Fruit fly (Drosophila melanogaster): Measurements from ENCODE around the gene CG13040.
A peak's percentile ranks its signal among the peaks of the same experiment; 100 is the strongest.

Gene CG13040

DNA sequence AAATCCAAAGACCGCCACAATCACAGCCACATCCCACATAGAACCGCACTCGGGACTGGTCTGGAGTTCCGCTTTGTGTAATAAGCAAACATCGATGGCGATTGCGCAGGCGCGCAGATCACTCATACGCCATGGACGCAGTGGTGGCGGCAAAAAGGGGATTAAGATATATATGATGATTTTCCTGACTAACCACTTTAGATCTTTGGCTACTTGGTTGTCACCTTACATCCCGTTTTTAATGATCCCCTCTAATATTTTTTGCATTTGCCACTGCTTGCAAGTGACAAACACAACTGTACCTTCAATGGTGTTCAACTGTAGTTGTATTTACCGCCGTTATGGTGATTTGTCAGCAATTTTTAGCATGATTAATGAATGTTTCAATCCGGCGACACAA is 16.6 kb downstream of the CG13040 start (continued):
- TF ChIP-seq lilli (GFP tag; optimal IDR thresholded peaks at IDR 0.05) (peak; percentile 43), CG16815 (GFP tag; optimal IDR thresholded peaks at IDR 0.05) (peak; percentile 14), dan (GFP tag; IDR thresholded peaks at IDR 0.05) (no peak), sob (GFP tag; IDR thresholded peaks at IDR 0.05) (peak; percentile 46; the same call in 1 of the 2 replicates), CG18599 (GFP tag; optimal IDR thresholded peaks at IDR 0.05) (peak; percentile 42), Dfd (GFP tag; optimal IDR thresholded peaks at IDR 0.05) (no peak), ato (GFP tag; IDR thresholded peaks at IDR 0.05; ENCODE audit: partially characterized antibody) (no peak), CG8359 (GFP tag; optimal IDR thresholded peaks at IDR 0.05; ENCODE audit: borderline replicate concordance) (no peak), CG11456 (GFP tag; IDR thresholded peaks at IDR 0.05) (0 out of 3 replicates have a peak, but pooled peaks have one; percentile 50), dm (GFP tag; optimal IDR thresholded peaks at IDR 0.05) (no peak), HLH4C (GFP tag; IDR thresholded peaks at IDR 0.05; ENCODE audit: partially characterized antibody) (no peak), HmgZ (tag; optimal IDR thresholded peaks at IDR 0.05) (no peak), CG10209 (GFP tag; optimal IDR thresholded peaks at IDR 0.05) (no peak), CG30020 (tag; optimal IDR thresholded peaks at IDR 0.05) (no peak), Lhr (GFP tag; optimal IDR thresholded peaks at IDR 0.05) (no peak), Opbp (GFP tag; IDR thresholded peaks at IDR 0.05; ENCODE audit: partially characterized antibody) (no peak), CG1832 (GFP tag; optimal IDR thresholded peaks at IDR 0.05) (no peak), CG12942 (GFP tag; optimal IDR thresholded peaks at IDR 0.05) (no peak), Xbp1 (GFP tag; optimal IDR thresholded peaks at IDR 0.05) (no peak), Poxn (GFP tag; IDR thresholded peaks at IDR 0.05) (no peak)

DNA sequence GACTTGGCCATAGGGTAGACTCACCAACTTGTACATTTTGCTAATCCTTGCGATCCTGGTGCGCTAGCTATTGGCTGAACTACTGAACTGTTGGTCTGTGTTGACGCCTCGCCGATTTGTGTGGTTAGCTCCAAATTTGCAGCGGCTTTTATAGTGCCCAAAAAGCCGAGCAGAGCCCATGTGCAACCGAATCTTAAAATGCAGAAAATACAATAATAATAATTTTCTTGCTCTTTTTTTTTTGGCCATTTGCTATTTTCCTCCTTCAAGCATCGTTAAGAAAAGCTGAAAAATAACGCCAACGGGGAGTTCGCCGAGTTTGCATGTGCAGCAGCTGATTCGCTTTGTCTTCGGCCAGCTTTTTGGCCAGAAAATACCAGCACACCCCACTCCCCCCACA is 18.2 kb downstream of the CG13040 start, which contains the start of gene CG13042:
Gene CG13042 (minus strand): TSS at position 101 of the 400 bp plus-strand sequence.
- no peak for TF ChIP-seq phol (tag; optimal IDR thresholded peaks at IDR 0.05)
- TF ChIP-seq CG12744 (GFP tag; optimal IDR thresholded peaks at IDR 0.05), result no peak
- no peak for TF ChIP-seq CG10209 (GFP tag; optimal IDR thresholded peaks at IDR 0.05)
- TF ChIP-seq MBD-R2 (GFP tag; IDR thresholded peaks at IDR 0.05), result no peak
- TF ChIP-seq Gug (GFP tag; IDR thresholded peaks at IDR 0.05), result 0 out of 4 replicates have a peak, but pooled peaks have one; percentile 2

DNA sequence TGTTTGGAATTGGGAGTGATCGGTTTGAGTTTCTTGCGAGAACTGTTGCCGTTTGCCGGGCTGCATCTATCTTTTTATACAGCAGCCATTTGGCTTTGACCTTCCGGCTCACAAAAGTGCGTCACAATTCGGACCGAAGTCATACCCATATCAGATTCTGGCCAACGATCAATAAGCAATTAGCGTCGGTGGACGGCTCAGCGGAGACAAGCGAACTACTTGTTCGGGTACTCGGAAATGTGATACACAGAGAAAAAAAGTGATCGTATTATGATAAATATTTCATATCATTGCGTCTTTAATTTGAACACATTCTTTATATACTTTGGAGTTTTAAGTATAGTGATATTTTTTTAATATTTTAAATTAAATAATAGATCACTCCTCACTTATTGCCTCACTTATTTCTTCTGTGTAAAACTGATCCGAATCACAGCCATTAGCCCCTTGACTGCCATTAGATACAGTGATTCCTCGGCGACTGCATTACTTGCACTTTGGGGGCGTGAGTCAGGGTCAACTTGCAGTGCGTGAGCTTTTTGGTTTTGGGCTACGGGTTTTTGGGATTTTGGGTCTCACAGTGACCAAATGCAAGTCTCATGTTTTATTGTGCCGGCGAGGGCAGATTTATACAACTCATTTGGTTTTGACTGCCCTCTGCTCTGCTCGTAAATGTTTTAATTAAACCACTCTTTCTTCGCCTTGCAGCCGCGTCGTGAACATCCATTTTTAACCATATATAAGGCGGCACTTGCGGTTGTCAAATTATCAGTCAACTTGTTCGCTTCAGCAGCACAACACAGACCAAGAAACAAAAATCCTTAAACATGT is 20.5 kb downstream of the CG13040 start, which contains the start of the genes CG13043 and CG13063:
Gene CG13043 (minus strand): TSS at position 51 of the 831 bp plus-strand sequence.
Gene CG13063 (plus strand): TSS at position 781 of the 831 bp plus-strand sequence.
- TF ChIP-seq CG7271 (tag; optimal IDR thresholded peaks at IDR 0.05) (no peak), CG7839 (tag; optimal IDR thresholded peaks at IDR 0.05) (peak; percentile 26), Nf-YA (GFP tag; IDR thresholded peaks at IDR 0.05) (no peak), CG8924 (tag; optimal IDR thresholded peaks at IDR 0.05) (no peak), odd (GFP tag; optimal IDR thresholded peaks at IDR 0.05) (no peak), gsb-n (tag; optimal IDR thresholded peaks at IDR 0.05) (peak; percentile 58), dmrt99B (tag; optimal IDR thresholded peaks at IDR 0.05) (peak; percentile 2), Sox100B (GFP tag; optimal IDR thresholded peaks at IDR 0.05) (peak; percentile 32), pros (GFP tag; optimal IDR thresholded peaks at IDR 0.05) (no peak), ara (GFP tag; IDR thresholded peaks at IDR 0.05) (no peak), CG7786 (GFP tag; optimal IDR thresholded peaks at IDR 0.05) (no peak), HmgZ (tag; optimal IDR thresholded peaks at IDR 0.05) (no peak), Dad (GFP tag; optimal IDR thresholded peaks at IDR 0.05) (no peak), dati (GFP tag; IDR thresholded peaks at IDR 0.05) (no peak), Ada2b (GFP tag; IDR thresholded peaks at IDR 0.05) (no peak), Oli (tag; optimal IDR thresholded peaks at IDR 0.05) (peak; percentile 22), schlank (tag; optimal IDR thresholded peaks at IDR 0.05) (no peak), CG13424 (tag; optimal IDR thresholded peaks at IDR 0.05) (peak; percentile 34), Sry-δ (GFP tag; optimal IDR thresholded peaks at IDR 0.05) (no peak), Chrac-16 (GFP tag; optimal IDR thresholded peaks at IDR 0.05) (no peak), CG2129 (GFP tag; IDR thresholded peaks at IDR 0.05; ENCODE audit: partially characterized antibody) (no peak), gce (GFP tag; IDR thresholded peaks at IDR 0.05) (no peak), CG31441 (GFP tag; IDR thresholded peaks at IDR 0.05) (0 out of 2 replicates have a peak, but pooled peaks have one; percentile 23), CG18619 (GFP tag; optimal IDR thresholded peaks at IDR 0.05) (no peak)
